Worm (Caenorhabditis elegans): ENCODE results near the gene nhr-68.

DNA sequence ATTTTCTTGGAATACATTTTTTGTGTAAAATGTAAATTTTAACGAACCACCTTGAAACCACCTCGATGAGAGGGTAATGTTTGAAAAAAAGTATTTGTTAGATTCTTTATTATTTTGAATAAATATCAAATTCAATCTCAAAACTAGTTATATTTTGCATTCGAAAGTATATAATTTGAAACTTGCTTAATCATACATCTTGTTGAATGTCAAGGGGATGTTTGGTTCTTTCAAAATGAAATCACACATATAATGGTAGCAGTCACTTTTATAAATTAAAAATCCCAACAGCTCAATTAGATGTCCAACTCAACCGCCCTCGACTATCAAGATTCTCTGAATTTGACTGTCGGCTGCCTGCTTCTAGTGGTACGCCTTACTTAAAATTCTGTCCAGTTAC is 8.7 kb upstream of the nhr-68 start, which contains the start of gene srx-87:
- TF ChIP-seq nhr-12 (tag; optimal IDR thresholded peaks at IDR 0.05) (no peak), unc-39 (tag; optimal IDR thresholded peaks at IDR 0.05) (no peak), nhr-28 (tag; optimal IDR thresholded peaks at IDR 0.05) (no peak), snpc-4 (tag; optimal IDR thresholded peaks at IDR 0.05) (no peak), lsy-2 (tag; optimal IDR thresholded peaks at IDR 0.05) (no peak), elt-1 (tag; optimal IDR thresholded peaks at IDR 0.05; ENCODE audit: borderline replicate concordance, insufficient read depth) (no peak), nhr-237 (tag; optimal IDR thresholded peaks at IDR 0.05) (no peak)

All from whole organism, mixed stage, embryonic.